Worm (Caenorhabditis elegans): ENCODE measurements around the gene sri-7.

DNA sequence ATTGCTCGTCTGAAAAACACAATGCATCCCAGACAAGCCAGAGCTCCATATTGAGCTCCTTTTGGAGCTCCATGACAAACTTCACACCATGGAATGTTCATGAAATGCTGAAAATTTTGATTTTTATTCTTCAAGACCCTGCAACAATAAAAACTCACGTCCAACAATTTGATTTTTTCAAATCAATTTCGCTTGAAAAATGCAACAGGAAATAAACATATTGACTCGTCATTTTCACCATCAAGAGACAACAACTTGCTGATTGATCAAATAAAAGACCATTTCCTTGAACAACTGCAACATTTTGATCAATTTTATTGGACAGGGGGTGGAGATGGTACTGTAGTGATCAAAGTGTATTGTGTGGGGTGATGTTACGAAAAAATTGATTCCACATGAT, 30.4 kb upstream of the sri-7 start, which contains the start of gene nhr-269:
- TF ChIP-seq ZK546.5 (tag; optimal IDR thresholded peaks at IDR 0.05) (no peak), daf-12 (tag; optimal IDR thresholded peaks at IDR 0.05) (no peak), nhr-28 (tag; optimal IDR thresholded peaks at IDR 0.05) (no peak), dve-1 (tag; optimal IDR thresholded peaks at IDR 0.05; ENCODE audit: insufficient read depth) (no peak), nhr-77 (tag; optimal IDR thresholded peaks at IDR 0.05) (no peak), ceh-20 (GFP tag; IDR thresholded peaks at IDR 0.05) (no peak), ztf-11 (tag; optimal IDR thresholded peaks at IDR 0.05) (no peak), fkh-10 (GFP tag; optimal IDR thresholded peaks at IDR 0.05) (no peak), pqm-1 (tag; optimal IDR thresholded peaks at IDR 0.05) (no peak), aly-2 (tag; optimal IDR thresholded peaks at IDR 0.05) (no peak)
